Worm (Caenorhabditis elegans): ENCODE results near the gene glr-2.

DNA sequence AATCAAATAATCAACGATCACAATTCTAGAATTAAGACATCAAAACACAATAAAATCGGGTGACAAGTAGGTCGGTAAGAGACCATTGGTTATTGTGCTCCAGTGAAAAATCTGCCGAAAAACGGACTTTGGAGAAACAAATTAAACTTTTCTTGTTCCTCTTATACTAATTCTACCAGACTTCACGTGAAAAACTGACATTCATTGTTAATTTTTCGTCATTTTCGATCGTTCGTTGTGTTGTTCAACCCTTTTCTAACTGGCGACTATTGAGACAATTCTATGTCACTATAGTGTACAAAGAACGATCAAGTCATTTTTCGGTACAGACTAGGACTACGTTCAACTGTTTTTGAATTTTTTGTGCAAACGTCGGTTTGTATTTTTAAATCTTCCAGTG is 24.3 kb downstream of the glr-2 start:
- TF ChIP-seq ZK546.5 (tag; optimal IDR thresholded peaks at IDR 0.05) (no peak), dmd-4 (tag; optimal IDR thresholded peaks at IDR 0.05) (no peak), alr-1 (tag; optimal IDR thresholded peaks at IDR 0.05) (no peak), ama-1 (optimal IDR thresholded peaks at IDR 0.05) (no peak), nhr-237 (tag; optimal IDR thresholded peaks at IDR 0.05) (no peak), peb-1 (tag; optimal IDR thresholded peaks at IDR 0.05) (no peak), elt-3 (tag; optimal IDR thresholded peaks at IDR 0.05) (no peak), lin-39 (tag; optimal IDR thresholded peaks at IDR 0.05) (no peak), unc-62 (GFP tag; optimal IDR thresholded peaks at IDR 0.05) (no peak)

Measured in whole organism, L2 larva.